Fruit fly (Drosophila melanogaster) whole organism, embryonic: ENCODE measurements around the gene TwdlE.

Experiments used
- Atf3 ChIP-seq: fragments of 200-800 bp; sonication (Bioruptor generic); optimal IDR thresholded peaks from 3 replicates; lab custom pipeline; 2016; ENCODE audit warnings: missing biosample characterization, missing genetic modification characterization
- CG10267 ChIP-seq: fragments of 200-800 bp; sonication (Bioruptor generic); optimal IDR thresholded peaks from 2 replicates; lab custom pipeline; 2018; ENCODE audit warnings: missing biosample characterization, mild to moderate bottlenecking, missing genetic modification characterization, moderate library complexity
- CG11247 ChIP-seq: fragments of 200-800 bp; sonication (Bioruptor generic); IDR thresholded peaks from 2 replicates; pipeline ENCODE4 v1.3.6; 2022; ENCODE audit warnings: missing biosample characterization, missing genetic modification characterization
- CG12155 ChIP-seq: fragments of 200-800 bp; sonication (Bioruptor generic); optimal IDR thresholded peaks from 3 replicates; lab custom pipeline; 2016; ENCODE audit warnings: missing biosample characterization, missing genetic modification characterization
- CG12769 ChIP-seq: fragments of 200-800 bp; sonication (Bioruptor generic); optimal IDR thresholded peaks from 2 replicates; lab custom pipeline; 2019; ENCODE audit warnings: missing biosample characterization, mild to moderate bottlenecking, missing genetic modification characterization, moderate library complexity
- CG15514 ChIP-seq: fragments of 200-800 bp; sonication (Bioruptor generic); optimal IDR thresholded peaks from 3 replicates; lab custom pipeline; 2017; ENCODE audit warnings: missing biosample characterization, missing genetic modification characterization, mild to moderate bottlenecking, moderate library complexity, missing genetic modification reagents
- CG15696 ChIP-seq: fragments of 200-800 bp; sonication (Bioruptor generic); optimal IDR thresholded peaks from 2 replicates; lab custom pipeline; 2019; ENCODE audit warnings: missing biosample characterization, mild to moderate bottlenecking, missing genetic modification characterization, moderate library complexity
- CG1647 ChIP-seq: fragments of 200-800 bp; sonication (Bioruptor generic); optimal IDR thresholded peaks from 3 replicates; lab custom pipeline; 2016; ENCODE audit warnings: missing biosample characterization, missing genetic modification characterization
- CG17829 ChIP-seq: fragments of 200-800 bp; optimal IDR thresholded peaks from 2 replicates; lab custom pipeline; 2019; ENCODE audit warnings: missing biosample characterization, mild to moderate bottlenecking, missing genetic modification characterization, moderate library complexity
- CG1792 ChIP-seq: fragments of 200-800 bp; sonication (Bioruptor generic); optimal IDR thresholded peaks from 2 replicates; lab custom pipeline; 2016; ENCODE audit warnings: missing biosample characterization, missing genetic modification characterization
- CG18476 ChIP-seq: fragments of 200-800 bp; sonication (Bioruptor generic); optimal IDR thresholded peaks from 2 replicates; lab custom pipeline; 2016; ENCODE audit warnings: missing biosample characterization, mild to moderate bottlenecking, missing genetic modification characterization
- CG4360 ChIP-seq: fragments of 200-800 bp; sonication (Bioruptor generic); IDR thresholded peaks from 2 replicates; pipeline ENCODE4 v1.3.6; 2022; ENCODE audit warnings: missing biosample characterization, missing genetic modification characterization
- CG4730 ChIP-seq: fragments of 200-800 bp; sonication (Bioruptor generic); IDR thresholded peaks from 2 replicates; pipeline ENCODE4 v1.3.6; 2022; ENCODE audit warnings: missing biosample characterization, missing genetic modification characterization
- CG6175 ChIP-seq: fragments of 200-800 bp; sonication (Bioruptor generic); IDR thresholded peaks from 3 replicates; pipeline ENCODE4 v1.3.6; 2022; ENCODE audit warnings: missing biosample characterization, missing genetic modification characterization
- CG6765 ChIP-seq: fragments of 200-800 bp; sonication (Bioruptor generic); optimal IDR thresholded peaks from 3 replicates; lab custom pipeline; 2017; ENCODE audit warnings: missing biosample characterization, mild to moderate bottlenecking, missing genetic modification characterization
- CG8290 ChIP-seq, 3 experiments: fragments of 200-800 bp; sonication (Bioruptor generic); optimal IDR thresholded peaks; 2 replicates each; lab custom pipeline; 2016 to 2019; ENCODE audit warnings: missing biosample characterization in 3 of 3, missing genetic modification characterization in 3 of 3, mild to moderate bottlenecking in 2 of 3, moderate library complexity in 1 of 3
- CHES-1-like ChIP-seq: fragments of 200-800 bp; sonication (Bioruptor generic); optimal IDR thresholded peaks from 2 replicates; lab custom pipeline; 2016; ENCODE audit warnings: missing biosample characterization, missing genetic modification characterization
- Dll ChIP-seq: fragments of 200-800 bp; sonication (Bioruptor generic); IDR thresholded peaks from 4 replicates; pipeline ENCODE4 v1.3.6; 2022; ENCODE audit warnings: missing biosample characterization, missing genetic modification characterization; ENCODE audit not compliant: partially characterized antibody
- Eip74EF ChIP-seq, 2 experiments: fragments of 200-800 bp in 1 of 2; fragments of >200 bp in 1 of 2; sonication (Bioruptor generic) in 1 of 2; optimal IDR thresholded peaks; 2 replicates each; lab custom pipeline; 2017 to 2019; ENCODE audit warnings: missing biosample characterization in 2 of 2, missing genetic modification characterization in 2 of 2, mild to moderate bottlenecking in 1 of 2, moderate library complexity in 1 of 2
- HLH4C ChIP-seq: fragments of 200-800 bp; sonication (Bioruptor generic); IDR thresholded peaks from 3 replicates; pipeline ENCODE4 v1.3.6; 2022; ENCODE audit warnings: missing biosample characterization, missing genetic modification characterization; ENCODE audit not compliant: partially characterized antibody
- Hmr ChIP-seq: fragments of 200-800 bp; sonication (Bioruptor generic); optimal IDR thresholded peaks from 3 replicates; lab custom pipeline; 2017; ENCODE audit warnings: mild to moderate bottlenecking, missing biosample characterization, missing genetic modification reagents, missing genetic modification characterization
- Neu2 ChIP-seq: fragments of 200-800 bp; sonication (Bioruptor generic); optimal IDR thresholded peaks from 3 replicates; lab custom pipeline; 2016; ENCODE audit warnings: missing biosample characterization, missing genetic modification characterization, borderline replicate concordance
- Oli ChIP-seq: fragments of 200-800 bp; sonication (Bioruptor generic); optimal IDR thresholded peaks from 2 replicates; lab custom pipeline; 2018; ENCODE audit warnings: missing biosample characterization, mild to moderate bottlenecking, missing genetic modification characterization, moderate library complexity
- Spps ChIP-seq: fragments of 200-800 bp; sonication (Bioruptor generic); optimal IDR thresholded peaks from 2 replicates; lab custom pipeline; 2018; ENCODE audit warnings: missing biosample characterization, mild to moderate bottlenecking, missing genetic modification characterization
- ash1 ChIP-seq: fragments of 200-800 bp; sonication (Bioruptor generic); optimal IDR thresholded peaks from 2 replicates; lab custom pipeline; 2018; ENCODE audit warnings: missing biosample characterization, mild to moderate bottlenecking, missing genetic modification characterization
- ato ChIP-seq: fragments of 200-800 bp; sonication (Bioruptor generic); IDR thresholded peaks from 2 replicates; pipeline ENCODE4 v1.3.6; 2022; ENCODE audit warnings: missing biosample characterization, missing genetic modification characterization; ENCODE audit not compliant: partially characterized antibody
- bab2 ChIP-seq: fragments of 200-800 bp; sonication (Bioruptor generic); optimal IDR thresholded peaks from 2 replicates; lab custom pipeline; 2016; ENCODE audit warnings: missing biosample characterization, missing genetic modification characterization
- eve ChIP-seq, 2 experiments: fragments of >200 bp; optimal IDR thresholded peaks; 2 replicates each; lab custom pipeline; 2017; ENCODE audit warnings: missing biosample characterization in 2 of 2, missing genetic modification characterization in 2 of 2
- exex ChIP-seq: fragments of 200-800 bp; sonication (Bioruptor generic); optimal IDR thresholded peaks from 4 replicates; lab custom pipeline; 2018; ENCODE audit warnings: missing biosample characterization, mild to moderate bottlenecking, missing genetic modification characterization, moderate library complexity
- fu2 ChIP-seq: fragments of 200-800 bp; sonication (Bioruptor generic); optimal IDR thresholded peaks from 2 replicates; lab custom pipeline; 2016; ENCODE audit warnings: missing biosample characterization, missing genetic modification characterization
- grn ChIP-seq: fragments of 200-800 bp; sonication (Bioruptor generic); optimal IDR thresholded peaks from 3 replicates; lab custom pipeline; 2017; ENCODE audit warnings: missing biosample characterization, missing genetic modification characterization
- knrl ChIP-seq: fragments of 200-800 bp; sonication (Bioruptor generic); IDR thresholded peaks from 3 replicates; pipeline ENCODE4 v1.3.6; 2022; ENCODE audit warnings: missing biosample characterization, missing genetic modification characterization; ENCODE audit not compliant: partially characterized antibody
- lmd ChIP-seq: fragments of 200-800 bp; sonication (Bioruptor generic); IDR thresholded peaks from 2 replicates; pipeline ENCODE4 v1.3.6; 2022; ENCODE audit warnings: missing biosample characterization, missing genetic modification characterization
- lola ChIP-seq, 3 experiments: fragments of >200 bp in 2 of 3; fragments of 200-800 bp in 1 of 3; sonication (Bioruptor generic) in 1 of 3; optimal IDR thresholded peaks; 2 replicates each; lab custom pipeline; 2017 to 2019; ENCODE audit warnings: missing biosample characterization in 3 of 3, missing genetic modification characterization in 3 of 3, mild to moderate bottlenecking in 1 of 3, moderate library complexity in 1 of 3
- lov ChIP-seq, 2 experiments: fragments of 200-800 bp in 1 of 2; fragments of >200 bp in 1 of 2; sonication (Bioruptor generic) in 1 of 2; IDR thresholded peaks in 1 of 2; optimal IDR thresholded peaks in 1 of 2; 2 replicates in 1 of 2; 3 replicates in 1 of 2; pipeline versions ENCODE4 v1.3.6 to Lab custom; 2017 to 2022; ENCODE audit warnings: missing biosample characterization in 1 of 2, missing genetic modification characterization in 1 of 2
- nau ChIP-seq: fragments of 200-800 bp; sonication (Bioruptor generic); optimal IDR thresholded peaks from 3 replicates; lab custom pipeline; 2017; ENCODE audit warnings: missing biosample characterization, mild to moderate bottlenecking, missing genetic modification characterization, missing genetic modification reagents
- nmo ChIP-seq: fragments of 200-800 bp; sonication (Bioruptor generic); optimal IDR thresholded peaks from 2 replicates; lab custom pipeline; 2018; ENCODE audit warnings: missing biosample characterization, mild to moderate bottlenecking, missing genetic modification characterization, moderate library complexity
- nom ChIP-seq: fragments of 200-800 bp; sonication (Bioruptor generic); optimal IDR thresholded peaks from 2 replicates; lab custom pipeline; 2017; ENCODE audit warnings: missing biosample characterization, missing genetic modification characterization, mild to moderate bottlenecking, moderate library complexity, missing genetic modification reagents
- org-1 ChIP-seq: fragments of 200-800 bp; sonication (Bioruptor generic); optimal IDR thresholded peaks from 2 replicates; lab custom pipeline; 2017; ENCODE audit warnings: missing biosample characterization, missing genetic modification characterization
- pho ChIP-seq: fragments of 200-800 bp; sonication (Bioruptor generic); optimal IDR thresholded peaks from 2 replicates; lab custom pipeline; 2016; ENCODE audit warnings: missing biosample characterization, missing genetic modification characterization
- tna ChIP-seq: fragments of 200-800 bp; sonication (Bioruptor generic); IDR thresholded peaks from 2 replicates; pipeline ENCODE4 v1.3.6; 2022; ENCODE audit warnings: missing biosample characterization, missing genetic modification characterization; ENCODE audit not compliant: partially characterized antibody
- tup ChIP-seq: fragments of 200-800 bp; sonication (Bioruptor generic); optimal IDR thresholded peaks from 2 replicates; lab custom pipeline; 2016; ENCODE audit warnings: missing biosample characterization, mild to moderate bottlenecking, missing genetic modification characterization, moderate library complexity
- unc-4 ChIP-seq: fragments of 200-800 bp; sonication (Bioruptor generic); IDR thresholded peaks from 2 replicates; pipeline ENCODE4 v1.3.6; 2022; ENCODE audit warnings: missing biosample characterization, missing genetic modification characterization; ENCODE audit not compliant: partially characterized antibody
- vnd ChIP-seq: fragments of 200-800 bp; sonication (Bioruptor generic); IDR thresholded peaks from 3 replicates; pipeline ENCODE4 v1.3.6; 2022; ENCODE audit warnings: missing biosample characterization, missing genetic modification characterization; ENCODE audit not compliant: partially characterized antibody

TwdlE gene

dm6 chr2L:7827045-7828004 lies 33.3 kb downstream of the TwdlE start, which contains the start of the genes Rack1 and mts (continued):
- TF ChIP-seq CG15696 = peak; percentile 26
- TF ChIP-seq eve (GFP tag; optimal IDR thresholded peaks at IDR 0.05; lab: Kevin White, UChicago) = no peak
- TF ChIP-seq Oli (tag; lab: Kevin White, UChicago) = peak; percentile 71
- peak; percentile 72 for TF ChIP-seq fu2 (GFP tag; lab: Kevin White, UChicago)
- TF ChIP-seq Atf3 = peak; percentile 43
- TF ChIP-seq CG4730 = peak; percentile 59
- TF ChIP-seq nom (GFP tag; lab: Kevin White, UChicago) = peak; percentile 89
- TF ChIP-seq Dll (GFP tag; lab: Robert Waterston, UW) = peak; percentile 58; the same call in 2 of the 4 replicates
- TF ChIP-seq Eip74EF (GFP tag; optimal IDR thresholded peaks at IDR 0.05; lab: Kevin White, UChicago) = peak in 1 of 2 experiments; percentile 58
- TF ChIP-seq knrl (GFP tag; lab: Robert Waterston, UW) = peak; percentile 51
- peak; percentile 72 for TF ChIP-seq CG17829 (tag; lab: Kevin White, UChicago)
- TF ChIP-seq CG1792 (GFP tag; lab: Kevin White, UChicago) = peak; percentile 59
- TF ChIP-seq lov (optimal IDR thresholded peaks at IDR 0.05; lab: Kevin White, UChicago) = no peak
- peak; percentile 92 for TF ChIP-seq lov (GFP tag; IDR thresholded peaks at IDR 0.05; lab: Robert Waterston, UW)
- TF ChIP-seq CG15514 (GFP tag; lab: Kevin White, UChicago) = peak; percentile 96
- peak; percentile 54 for TF ChIP-seq CG8290 (GFP tag; optimal IDR thresholded peaks at IDR 0.05; lab: Kevin White, UChicago)
- TF ChIP-seq CG8290 (tag; optimal IDR thresholded peaks at IDR 0.05; lab: Kevin White, UChicago) = peak; percentile 74 to 96
- no peak for TF ChIP-seq Neu2 (GFP tag; lab: Kevin White, UChicago)
- peak; percentile 94 for TF ChIP-seq Hmr (GFP tag; lab: Kevin White, UChicago)
- 0 out of 2 replicates have a peak, but pooled peaks have one; percentile 18 for TF ChIP-seq tna (GFP tag; lab: Robert Waterston, UW)
- peak; percentile 61; the same call in 1 of the 3 replicates for TF ChIP-seq CG6175
- peak; percentile 56 for TF ChIP-seq nmo (GFP tag; lab: Kevin White, UChicago)
- TF ChIP-seq CG4360 (GFP tag; lab: Robert Waterston, UW) = peak; percentile 56
- peak; percentile 88 for TF ChIP-seq nau (GFP tag; lab: Kevin White, UChicago)
- peak; percentile 77 for TF ChIP-seq CG12769
- TF ChIP-seq grn = peak; percentile 29
- TF ChIP-seq Spps = peak; percentile 33
- peak; percentile 35; the same call in 1 of the 2 replicates for TF ChIP-seq ato
- peak; percentile 53 for TF ChIP-seq unc-4 (GFP tag; lab: Robert Waterston, UW)
- no peak for TF ChIP-seq vnd (GFP tag; lab: Robert Waterston, UW)
- TF ChIP-seq lmd (GFP tag; lab: Robert Waterston, UW) = peak; percentile 60
- peak; percentile 55 for TF ChIP-seq HLH4C (GFP tag; lab: Robert Waterston, UW)
- peak; percentile 44 for TF ChIP-seq CG18476
- TF ChIP-seq ash1 (GFP tag; lab: Kevin White, UChicago) = peak; percentile 90
- TF ChIP-seq org-1 (GFP tag; lab: Kevin White, UChicago) = peak; percentile 73
- peak; percentile 71 for TF ChIP-seq CG12155
- peak; percentile 86 for TF ChIP-seq CG11247
- peak; percentile 71 for TF ChIP-seq pho (GFP tag; lab: Kevin White, UChicago)
- TF ChIP-seq CG1647 (GFP tag; lab: Kevin White, UChicago) = peak; percentile 42
- peak; percentile 64 for TF ChIP-seq CHES-1-like (GFP tag; lab: Kevin White, UChicago)
- peak; percentile 50 for TF ChIP-seq exex (tag; lab: Kevin White, UChicago)
- TF ChIP-seq bab2 = peak; percentile 40
- peak; percentile 93 for TF ChIP-seq CG10267
- peak in 1 of 3 experiments; percentile 21 for TF ChIP-seq lola (GFP tag; optimal IDR thresholded peaks at IDR 0.05; lab: Kevin White, UChicago)
- TF ChIP-seq CG6765 (GFP tag; lab: Kevin White, UChicago) = peak; percentile 94
- TF ChIP-seq tup (GFP tag; lab: Kevin White, UChicago) = peak; percentile 64
